Worm (Caenorhabditis elegans) whole organism, young adult: ENCODE measurements around the gene twk-4.

ENCODE experiments used
- B0019.2 ChIP-seq: fragments of 200-800 bp; sonication (Bioruptor generic); conservative IDR thresholded peaks from 2 replicates; pipeline ENCODE4 v1.3.6; 2022; ENCODE audit warnings: missing genetic modification reagents, missing genetic modification characterization, missing compliant biosample characterization
- B0261.1 ChIP-seq: sonication (generic microtip); optimal IDR thresholded peaks from 2 replicates; lab custom pipeline; 2016; ENCODE audit warnings: mild to moderate bottlenecking, missing genetic modification characterization, moderate library complexity, missing compliant biosample characterization
- C17E4.6 ChIP-seq: fragments of 200-800 bp; sonication (Bioruptor generic); IDR thresholded peaks from 2 replicates; pipeline ENCODE4 v1.3.6; 2022; ENCODE audit warnings: missing genetic modification reagents, missing genetic modification characterization, missing compliant biosample characterization
- D2030.7 ChIP-seq: fragments of 200-800 bp; sonication (Bioruptor generic); IDR thresholded peaks from 2 replicates; pipeline ENCODE4 v1.3.6; 2022; ENCODE audit warnings: missing genetic modification reagents, missing genetic modification characterization, missing compliant biosample characterization
- F33H1.4 ChIP-seq: fragments of 200-800 bp; sonication (Bioruptor generic); IDR thresholded peaks from 2 replicates; pipeline ENCODE4 v1.3.6; 2022; ENCODE audit warnings: missing genetic modification reagents, missing genetic modification characterization, missing compliant biosample characterization
- F49E8.2 ChIP-seq: sonication (generic microtip); optimal IDR thresholded peaks from 3 replicates; lab custom pipeline; 2017; ENCODE audit warnings: missing genetic modification characterization, mild to moderate bottlenecking, missing compliant biosample characterization, antibody characterized with exemption, moderate library complexity; ENCODE audit not compliant: insufficient read depth
- K12H6.12 ChIP-seq: fragments of 200-800 bp; sonication (Bioruptor generic); optimal IDR thresholded peaks from 2 replicates; lab custom pipeline; 2018; ENCODE audit warnings: mild to moderate bottlenecking, missing genetic modification characterization, missing compliant biosample characterization
- T07F8.4 ChIP-seq: sonication (generic microtip); optimal IDR thresholded peaks from 2 replicates; lab custom pipeline; 2016; ENCODE audit warnings: mild to moderate bottlenecking, missing genetic modification characterization, moderate library complexity, missing compliant biosample characterization
- Y53F4B.3 ChIP-seq: fragments of 200-800 bp; sonication (Bioruptor generic); IDR thresholded peaks from 2 replicates; pipeline ENCODE4 v1.3.6; 2022; ENCODE audit warnings: missing genetic modification reagents, missing genetic modification characterization, missing compliant biosample characterization
- Y53G8AR.9 ChIP-seq: fragments of 200-800 bp; sonication (Bioruptor generic); conservative IDR thresholded peaks from 2 replicates; pipeline ENCODE4 v1.3.6; 2022; ENCODE audit warnings: missing genetic modification reagents, missing genetic modification characterization, missing compliant biosample characterization
- athp-1 ChIP-seq: sonication (generic microtip); optimal IDR thresholded peaks from 2 replicates; lab custom pipeline; 2017; ENCODE audit warnings: mild to moderate bottlenecking, missing genetic modification characterization, missing compliant biosample characterization
- attf-5 ChIP-seq: fragments of 200-800 bp; sonication (Bioruptor generic); optimal IDR thresholded peaks from 2 replicates; lab custom pipeline; 2018; ENCODE audit warnings: mild to moderate bottlenecking, missing genetic modification characterization, missing compliant biosample characterization
- attf-6 ChIP-seq: fragments of 200-800 bp; sonication (Bioruptor generic); IDR thresholded peaks from 2 replicates; pipeline ENCODE4 v1.3.6; 2022; ENCODE audit warnings: missing genetic modification reagents, missing genetic modification characterization, missing compliant biosample characterization
- bed-1 ChIP-seq: fragments of 200-800 bp; sonication (Bioruptor generic); IDR thresholded peaks from 2 replicates; pipeline ENCODE4 v1.3.6; 2022; ENCODE audit warnings: missing genetic modification reagents, missing genetic modification characterization, missing compliant biosample characterization
- ccch-3 ChIP-seq: fragments of 200-800 bp; sonication (Bioruptor generic); optimal IDR thresholded peaks from 2 replicates; lab custom pipeline; 2018; ENCODE audit warnings: mild to moderate bottlenecking, missing genetic modification characterization, missing compliant biosample characterization
- cebp-1 ChIP-seq, 2 experiments: fragments of 200-800 bp in 1 of 2; sonication (Bioruptor generic) in 1 of 2; sonication (generic microtip) in 1 of 2; IDR thresholded peaks in 1 of 2; optimal IDR thresholded peaks in 1 of 2; 2 replicates each; pipeline versions ENCODE4 v1.3.6 to Lab custom; 2017 to 2022; ENCODE audit warnings: missing compliant biosample characterization in 2 of 2, missing genetic modification characterization in 2 of 2, mild to moderate bottlenecking in 1 of 2, missing genetic modification reagents in 1 of 2, moderate library complexity in 1 of 2
- ceh-27 ChIP-seq: fragments of 200-800 bp; sonication (Bioruptor generic); optimal IDR thresholded peaks from 2 replicates; lab custom pipeline; 2018; ENCODE audit warnings: mild to moderate bottlenecking, missing genetic modification characterization, moderate library complexity, missing compliant biosample characterization
- ceh-40 ChIP-seq: fragments of 200-800 bp; sonication (Bioruptor generic); IDR thresholded peaks from 2 replicates; pipeline ENCODE4 v1.3.6; 2022; ENCODE audit warnings: missing genetic modification characterization, missing compliant biosample characterization
- ceh-91 ChIP-seq: fragments of 200-800 bp; sonication (Bioruptor generic); IDR thresholded peaks from 2 replicates; pipeline ENCODE4 v1.3.6; 2022; ENCODE audit warnings: missing genetic modification reagents, missing genetic modification characterization, missing compliant biosample characterization
- die-1 ChIP-seq: sonication (generic microtip); optimal IDR thresholded peaks from 2 replicates; lab custom pipeline; 2016; ENCODE audit warnings: missing genotype, mild to moderate bottlenecking, missing genetic modification characterization, missing compliant biosample characterization
- dox-1 ChIP-seq: fragments of 200-800 bp; sonication (Bioruptor generic); IDR thresholded peaks from 2 replicates; pipeline ENCODE4 v1.3.6; 2022; ENCODE audit warnings: missing genetic modification reagents, missing genetic modification characterization, missing compliant biosample characterization
- dpl-1 ChIP-seq: fragments of 150-350 bp; optimal IDR thresholded peaks from 2 replicates; lab custom pipeline; 2014; ENCODE audit warnings: missing biosample characterization, missing genetic modification reagents, missing genetic modification characterization
- egrh-3 ChIP-seq: fragments of 200-800 bp; sonication (Bioruptor generic); IDR thresholded peaks from 2 replicates; pipeline ENCODE4 v1.3.6; 2022; ENCODE audit warnings: missing genetic modification reagents, missing genetic modification characterization, missing compliant biosample characterization
- ekl-4 ChIP-seq: fragments of 200-800 bp; sonication (Bioruptor generic); IDR thresholded peaks from 2 replicates; pipeline ENCODE4 v1.3.6; 2022; ENCODE audit warnings: missing genetic modification reagents, missing genetic modification characterization, missing compliant biosample characterization
- him-1 ChIP-seq: sonication (generic microtip); optimal IDR thresholded peaks from 2 replicates; lab custom pipeline; 2016; ENCODE audit warnings: missing genotype, missing genetic modification reagents, missing genetic modification characterization, missing compliant biosample characterization
- hlh-26 ChIP-seq: fragments of 200-800 bp; sonication (Bioruptor generic); conservative IDR thresholded peaks from 2 replicates; pipeline ENCODE4 v1.3.6; 2022; ENCODE audit warnings: missing genetic modification reagents, missing genetic modification characterization, missing compliant biosample characterization
- hmg-1.2 ChIP-seq: fragments of 200-800 bp; sonication (Bioruptor generic); IDR thresholded peaks from 2 replicates; pipeline ENCODE4 v1.3.6; 2022; ENCODE audit warnings: missing genetic modification reagents, missing genetic modification characterization, missing compliant biosample characterization
- hsf-1 ChIP-seq: fragments of 200-800 bp; sonication (Bioruptor generic); IDR thresholded peaks from 2 replicates; pipeline ENCODE4 v1.3.6; 2022; ENCODE audit warnings: missing genetic modification reagents, missing genetic modification characterization, missing compliant biosample characterization
- lin-26 ChIP-seq: fragments of 200-800 bp; sonication (Bioruptor generic); IDR thresholded peaks from 2 replicates; pipeline ENCODE4 v1.3.6; 2022; ENCODE audit warnings: missing genetic modification reagents, missing genetic modification characterization, missing compliant biosample characterization
- lin-54 ChIP-seq: fragments of 200-800 bp; sonication (Bioruptor generic); optimal IDR thresholded peaks from 2 replicates; lab custom pipeline; 2018; ENCODE audit warnings: mild to moderate bottlenecking, missing genetic modification characterization, missing compliant biosample characterization
- lir-1 ChIP-seq: fragments of 200-800 bp; sonication (Bioruptor generic); conservative IDR thresholded peaks from 2 replicates; pipeline ENCODE4 v1.3.6; 2022; ENCODE audit warnings: missing genetic modification reagents, missing genetic modification characterization, missing compliant biosample characterization
- madf-10 ChIP-seq: sonication (generic microtip); optimal IDR thresholded peaks from 2 replicates; lab custom pipeline; 2016; ENCODE audit warnings: mild to moderate bottlenecking, missing genetic modification characterization, missing compliant biosample characterization
- madf-6 ChIP-seq: fragments of 200-800 bp; sonication (Bioruptor generic); IDR thresholded peaks from 2 replicates; pipeline ENCODE4 v1.3.6; 2022; ENCODE audit warnings: missing genetic modification reagents, missing genetic modification characterization, missing compliant biosample characterization
- madf-8 ChIP-seq: fragments of 200-800 bp; sonication (Bioruptor generic); conservative IDR thresholded peaks from 2 replicates; pipeline ENCODE4 v1.3.6; 2022; ENCODE audit warnings: missing genetic modification reagents, missing genetic modification characterization, missing compliant biosample characterization
- nfya-1 ChIP-seq: sonication (generic microtip); optimal IDR thresholded peaks from 2 replicates; lab custom pipeline; 2017; ENCODE audit warnings: antibody characterized with exemption, missing compliant biosample characterization, missing genetic modification characterization, borderline replicate concordance; ENCODE audit not compliant: insufficient read depth
- nfya-2 ChIP-seq: fragments of 200-800 bp; sonication (Bioruptor generic); IDR thresholded peaks from 2 replicates; pipeline ENCODE4 v1.3.6; 2022; ENCODE audit warnings: missing genetic modification reagents, missing genetic modification characterization, missing compliant biosample characterization
- nhr-90 ChIP-seq: sonication (generic microtip); optimal IDR thresholded peaks from 2 replicates; lab custom pipeline; 2016; ENCODE audit warnings: missing genotype, mild to moderate bottlenecking, missing genetic modification characterization, missing compliant biosample characterization
- repo-1 ChIP-seq: sonication (generic microtip); optimal IDR thresholded peaks from 2 replicates; lab custom pipeline; 2017; ENCODE audit warnings: mild to moderate bottlenecking, missing genetic modification characterization, missing compliant biosample characterization
- rpc-1 ChIP-seq, 2 experiments: fragments of 150-350 bp in 1 of 2; sonication (generic microtip) in 1 of 2; optimal IDR thresholded peaks; 2 replicates each; lab custom pipeline; 2014 to 2018; ENCODE audit warnings: missing biosample characterization in 1 of 2, missing genetic modification characterization in 1 of 2, missing genetic modification reagents in 1 of 2, missing genotype in 1 of 2
- sdz-38 ChIP-seq: sonication (generic microtip); optimal IDR thresholded peaks from 2 replicates; lab custom pipeline; 2016; ENCODE audit warnings: missing genotype, missing genetic modification characterization, missing compliant biosample characterization
- snpc-1.1 ChIP-seq: sonication (generic microtip); optimal IDR thresholded peaks from 2 replicates; lab custom pipeline; 2017; ENCODE audit warnings: missing genetic modification characterization, mild to moderate bottlenecking, missing compliant biosample characterization, antibody characterized with exemption, moderate library complexity, missing genotype, missing genetic modification reagents; ENCODE audit not compliant: insufficient read depth
- snpc-1.3 ChIP-seq: sonication (generic microtip); optimal IDR thresholded peaks from 2 replicates; lab custom pipeline; 2017; ENCODE audit warnings: missing genetic modification characterization, mild to moderate bottlenecking, missing compliant biosample characterization, antibody characterized with exemption, moderate library complexity, missing genotype, missing genetic modification reagents; ENCODE audit not compliant: insufficient read depth
- snpc-3.4 ChIP-seq: sonication (generic microtip); optimal IDR thresholded peaks from 2 replicates; lab custom pipeline; 2017; ENCODE audit warnings: missing genetic modification characterization, mild to moderate bottlenecking, missing compliant biosample characterization, antibody characterized with exemption, moderate library complexity, missing genotype, missing genetic modification reagents
- sptf-2 ChIP-seq: fragments of 200-800 bp; sonication (Bioruptor generic); optimal IDR thresholded peaks from 2 replicates; lab custom pipeline; 2018; ENCODE audit warnings: mild to moderate bottlenecking, missing genetic modification characterization, missing compliant biosample characterization
- unc-130 ChIP-seq: sonication (generic microtip); optimal IDR thresholded peaks from 2 replicates; lab custom pipeline; 2016; ENCODE audit warnings: missing genetic modification reagents, missing genetic modification characterization, missing compliant biosample characterization
- zim-3 ChIP-seq: sonication (generic microtip); optimal IDR thresholded peaks from 2 replicates; lab custom pipeline; 2017; ENCODE audit warnings: mild to moderate bottlenecking, missing genetic modification characterization, moderate library complexity, missing compliant biosample characterization

Gene twk-4

ce11 chrII:9213055-9213708, 19.1 kb upstream of the twk-4 start, which contains the start of gene znfx-1:
TSS of gene znfx-1 (plus strand) at chrII:9213658.
- TF ChIP-seq Y53G8AR.9 (0 out of 2 replicates have a peak, but pooled peaks have one; percentile 24), D2030.7 (GFP tag; lab: Robert Waterston, UW) (peak; percentile 85), ceh-91 (GFP tag; lab: Robert Waterston, UW) (peak; percentile 80), Y53F4B.3 (GFP tag; lab: Robert Waterston, UW) (no peak), lin-54 (GFP tag; lab: Kevin White, UChicago) (peak; percentile 44), T07F8.4 (tag; lab: Kevin White, UChicago) (no peak), ekl-4 (GFP tag; lab: Robert Waterston, UW) (no peak), hlh-26 (GFP tag; lab: Robert Waterston, UW) (no peak), nhr-90 (tag; lab: Kevin White, UChicago) (no peak), dox-1 (GFP tag; lab: Robert Waterston, UW) (0 out of 2 replicates have a peak, but pooled peaks have one; percentile 24), egrh-3 (GFP tag; lab: Robert Waterston, UW) (no peak), ceh-40 (GFP tag; lab: Robert Waterston, UW) (no peak), athp-1 (tag; lab: Kevin White, UChicago) (no peak), attf-5 (GFP tag; lab: Kevin White, UChicago) (no peak), sptf-2 (GFP tag; lab: Kevin White, UChicago) (no peak), nfya-1 (no peak), attf-6 (GFP tag; lab: Robert Waterston, UW) (no peak), F33H1.4 (GFP tag; lab: Robert Waterston, UW) (peak; percentile 96), hmg-1.2 (GFP tag; lab: Robert Waterston, UW) (no peak), unc-130 (GFP tag; lab: Kevin White, UChicago) (peak; percentile 34), madf-6 (peak; percentile 96), nfya-2 (no peak), madf-10 (no peak), repo-1 (tag; lab: Kevin White, UChicago) (no peak), bed-1 (GFP tag; lab: Robert Waterston, UW) (no peak), F49E8.2 (tag; lab: Kevin White, UChicago) (peak; percentile 75), ccch-3 (no peak), dpl-1 (GFP tag; lab: Kevin White, UChicago) (peak; percentile 83), die-1 (tag; lab: Kevin White, UChicago) (no peak), B0019.2 (peak; percentile 60; the same call in 1 of the 2 replicates), ceh-27 (GFP tag; lab: Kevin White, UChicago) (no peak), snpc-3.4 (tag; lab: Kevin White, UChicago) (peak; percentile 84), hsf-1 (no peak), B0261.1 (tag; lab: Kevin White, UChicago) (no peak), lin-26 (no peak), madf-8 (peak; percentile 86), lir-1 (GFP tag; lab: Robert Waterston, UW) (no peak), cebp-1 (GFP tag; IDR thresholded peaks at IDR 0.05; lab: Robert Waterston, UW) (no peak), cebp-1 (tag; optimal IDR thresholded peaks at IDR 0.05; lab: Kevin White, UChicago) (no peak), K12H6.12 (tag; lab: Kevin White, UChicago) (no peak), zim-3 (tag; lab: Kevin White, UChicago) (no peak), C17E4.6 (GFP tag; lab: Robert Waterston, UW) (no peak), rpc-1 (optimal IDR thresholded peaks at IDR 0.05; lab: Kevin White, UChicago) (no peak), rpc-1 (tag; optimal IDR thresholded peaks at IDR 0.05; lab: Kevin White, UChicago) (peak; percentile 0), snpc-1.3 (tag; lab: Kevin White, UChicago) (peak; percentile 62), snpc-1.1 (tag; lab: Kevin White, UChicago) (peak; percentile 79), him-1 (tag; lab: Kevin White, UChicago) (no peak), sdz-38 (tag; lab: Kevin White, UChicago) (no peak)
